ENCODE assay signal across 1 fruit fly cellular context in genomic region chrX:9486802-9487201, dm6.
TF ChIP-seq lines count a peak whose summit lies in the region.

No protein-coding gene starts in this region.

TF ChIP-seq in whole organism, embryonic, 481 proteins besides CTCF, POLR2A, EP300 and RAD21 (continued from another document and continues in another):
- TF ChIP-seq Atf3 (GFP tag; optimal IDR thresholded peaks at IDR 0.05; lab: Kevin White, UChicago) = peak; percentile 85
- peak; percentile 61 for TF ChIP-seq ap (GFP tag; IDR thresholded peaks at IDR 0.05; lab: Robert Waterston, UW)
- TF ChIP-seq trh (GFP tag; optimal IDR thresholded peaks at IDR 0.05; lab: Kevin White, UChicago) = peak; percentile 47
- peak; percentile 67 for TF ChIP-seq CG32772 (GFP tag; IDR thresholded peaks at IDR 0.05; lab: Robert Waterston, UW)
- TF ChIP-seq hbn (GFP tag; IDR thresholded peaks at IDR 0.05; lab: Robert Waterston, UW; ENCODE audit: partially characterized antibody) = no peak
- TF ChIP-seq lov (optimal IDR thresholded peaks at IDR 0.05; lab: Kevin White, UChicago) = no peak
- TF ChIP-seq lov (GFP tag; IDR thresholded peaks at IDR 0.05; lab: Robert Waterston, UW) = peak; percentile 85
- TF ChIP-seq Doc3 (GFP tag; IDR thresholded peaks at IDR 0.05; lab: Robert Waterston, UW; ENCODE audit: partially characterized antibody) = no peak
- TF ChIP-seq Sox100B (GFP tag; optimal IDR thresholded peaks at IDR 0.05; lab: Kevin White, UChicago) = peak; percentile 64
- TF ChIP-seq CG2129 (GFP tag; IDR thresholded peaks at IDR 0.05; lab: Robert Waterston, UW; ENCODE audit: partially characterized antibody) = no peak
- no peak for TF ChIP-seq nom (GFP tag; optimal IDR thresholded peaks at IDR 0.05; lab: Kevin White, UChicago)
- peak; percentile 17; the same call in 1 of the 2 replicates for TF ChIP-seq ro (GFP tag; IDR thresholded peaks at IDR 0.05; lab: Robert Waterston, UW)
- TF ChIP-seq Lhr (GFP tag; optimal IDR thresholded peaks at IDR 0.05; lab: Kevin White, UChicago) = peak; percentile 51
- peak; percentile 37; the same call in 1 of the 2 replicates for TF ChIP-seq CG3847 (GFP tag; IDR thresholded peaks at IDR 0.05; lab: Robert Waterston, UW)
- no peak for TF ChIP-seq CG10321 (GFP tag; IDR thresholded peaks at IDR 0.05; lab: Robert Waterston, UW)
- TF ChIP-seq MBD-R2 (GFP tag; IDR thresholded peaks at IDR 0.05; lab: Robert Waterston, UW) = no peak
- peak; percentile 84 for TF ChIP-seq unpg (GFP tag; optimal IDR thresholded peaks at IDR 0.05; lab: Kevin White, UChicago)
- TF ChIP-seq cas (GFP tag; IDR thresholded peaks at IDR 0.05; lab: Robert Waterston, UW) = peak; percentile 34; the same call in 1 of the 2 replicates
- TF ChIP-seq CG8359 (GFP tag; optimal IDR thresholded peaks at IDR 0.05; lab: Kevin White, UChicago; ENCODE audit: borderline replicate concordance) = peak; percentile 49
- TF ChIP-seq Optix (GFP tag; IDR thresholded peaks at IDR 0.05; lab: Robert Waterston, UW) = peak; percentile 78
- peak; percentile 76 for TF ChIP-seq tio (GFP tag; optimal IDR thresholded peaks at IDR 0.05; lab: Kevin White, UChicago)
- no peak for TF ChIP-seq mirr (GFP tag; optimal IDR thresholded peaks at IDR 0.05; lab: Kevin White, UChicago)
- TF ChIP-seq Max (GFP tag; optimal IDR thresholded peaks at IDR 0.05; lab: Kevin White, UChicago) = peak; percentile 51
- no peak for TF ChIP-seq CG6175 (GFP tag; IDR thresholded peaks at IDR 0.05; lab: Robert Waterston, UW)
- peak; percentile 75 for TF ChIP-seq CG8388 (GFP tag; optimal IDR thresholded peaks at IDR 0.05; lab: Kevin White, UChicago)
- peak; percentile 76 for TF ChIP-seq Ptx1 (GFP tag; IDR thresholded peaks at IDR 0.05; lab: Robert Waterston, UW)
- TF ChIP-seq Stat92E (GFP tag; optimal IDR thresholded peaks at IDR 0.05; lab: Kevin White, UChicago) = no peak
- TF ChIP-seq CG32532 (GFP tag; IDR thresholded peaks at IDR 0.05; lab: Robert Waterston, UW) = no peak
- TF ChIP-seq jumu (GFP tag; optimal IDR thresholded peaks at IDR 0.05; lab: Kevin White, UChicago) = peak; percentile 78
- peak; percentile 79 for TF ChIP-seq CG30431 (GFP tag; optimal IDR thresholded peaks at IDR 0.05; lab: Kevin White, UChicago)
- TF ChIP-seq CG10147 (GFP tag; optimal IDR thresholded peaks at IDR 0.05; lab: Kevin White, UChicago) = peak; percentile 3
- TF ChIP-seq Doc2 (GFP tag; IDR thresholded peaks at IDR 0.05; lab: Robert Waterston, UW) = no peak
- no peak for TF ChIP-seq Deaf1 (tag; optimal IDR thresholded peaks at IDR 0.05; lab: Kevin White, UChicago)
- peak; percentile 43 for TF ChIP-seq sima (GFP tag; optimal IDR thresholded peaks at IDR 0.05; lab: Kevin White, UChicago)
- TF ChIP-seq Ssrp (tag; optimal IDR thresholded peaks at IDR 0.05; lab: Kevin White, UChicago) = peak; percentile 76
- TF ChIP-seq Nf-YA (GFP tag; IDR thresholded peaks at IDR 0.05; lab: Robert Waterston, UW) = peak; percentile 71; the same call in 1 of the 2 replicates
- peak; percentile 66 for TF ChIP-seq PHDP (tag; optimal IDR thresholded peaks at IDR 0.05; lab: Kevin White, UChicago)
- TF ChIP-seq Spps (tag; optimal IDR thresholded peaks at IDR 0.05; lab: Kevin White, UChicago) = peak; percentile 68
- peak; percentile 61 for TF ChIP-seq CG33213 (GFP tag; optimal IDR thresholded peaks at IDR 0.05; lab: Kevin White, UChicago)
- TF ChIP-seq CG11695 (GFP tag; IDR thresholded peaks at IDR 0.05; lab: Robert Waterston, UW) = peak; percentile 61; the same call in 2 of the 3 replicates
- peak; percentile 81 for TF ChIP-seq ken (GFP tag; IDR thresholded peaks at IDR 0.05; lab: Robert Waterston, UW)
- TF ChIP-seq inv (GFP tag; IDR thresholded peaks at IDR 0.05; lab: Robert Waterston, UW; ENCODE audit: partially characterized antibody) = no peak
- peak; percentile 45 for TF ChIP-seq caup (GFP tag; optimal IDR thresholded peaks at IDR 0.05; lab: Kevin White, UChicago; ENCODE audit: severe bottlenecking)
- peak; percentile 28 for TF ChIP-seq ab (GFP tag; optimal IDR thresholded peaks at IDR 0.05; lab: Kevin White, UChicago)
- peak; percentile 91 for TF ChIP-seq dmrt11E (tag; optimal IDR thresholded peaks at IDR 0.05; lab: Kevin White, UChicago)
- TF ChIP-seq nerfin-1 (tag; optimal IDR thresholded peaks at IDR 0.05; lab: Kevin White, UChicago) = peak; percentile 75
- peak; percentile 73 for TF ChIP-seq CoRest (tag; optimal IDR thresholded peaks at IDR 0.05; lab: Kevin White, UChicago)
- TF ChIP-seq corto (GFP tag; optimal IDR thresholded peaks at IDR 0.05; lab: Kevin White, UChicago) = no peak
- peak; percentile 68 for TF ChIP-seq CG10209 (GFP tag; optimal IDR thresholded peaks at IDR 0.05; lab: Kevin White, UChicago)
- TF ChIP-seq CG30020 (tag; optimal IDR thresholded peaks at IDR 0.05; lab: Kevin White, UChicago) = no peak
- no peak for TF ChIP-seq B-H2 (GFP tag; optimal IDR thresholded peaks at IDR 0.05; lab: Kevin White, UChicago)
- TF ChIP-seq CG8281 (tag; optimal IDR thresholded peaks at IDR 0.05; lab: Kevin White, UChicago) = peak; percentile 15
- TF ChIP-seq CG15073 (GFP tag; optimal IDR thresholded peaks at IDR 0.05; lab: Kevin White, UChicago) = no peak
- TF ChIP-seq unc-4 (GFP tag; IDR thresholded peaks at IDR 0.05; lab: Robert Waterston, UW; ENCODE audit: partially characterized antibody) = no peak
- TF ChIP-seq CG1024 (GFP tag; IDR thresholded peaks at IDR 0.05; lab: Robert Waterston, UW) = peak; percentile 74
- peak; percentile 66 for TF ChIP-seq CG12942 (GFP tag; optimal IDR thresholded peaks at IDR 0.05; lab: Kevin White, UChicago)
- TF ChIP-seq CG11093 (GFP tag; IDR thresholded peaks at IDR 0.05; lab: Robert Waterston, UW) = peak; percentile 49; the same call in 1 of the 3 replicates
- peak; percentile 80 for TF ChIP-seq row (GFP tag; IDR thresholded peaks at IDR 0.05; lab: Robert Waterston, UW)
- TF ChIP-seq gcm (GFP tag; optimal IDR thresholded peaks at IDR 0.05; lab: Kevin White, UChicago) = peak; percentile 48
- TF ChIP-seq grn (GFP tag; optimal IDR thresholded peaks at IDR 0.05; lab: Kevin White, UChicago) = peak; percentile 29
- peak; percentile 39 for TF ChIP-seq CG17186 (GFP tag; optimal IDR thresholded peaks at IDR 0.05; lab: Kevin White, UChicago)
- TF ChIP-seq grau (tag; optimal IDR thresholded peaks at IDR 0.05; lab: Kevin White, UChicago) = peak; percentile 33
- peak; percentile 75 for TF ChIP-seq CG2678 (tag; optimal IDR thresholded peaks at IDR 0.05; lab: Kevin White, UChicago)
- no peak for TF ChIP-seq Poxn (GFP tag; IDR thresholded peaks at IDR 0.05; lab: Robert Waterston, UW)
- TF ChIP-seq CG2712 (tag; optimal IDR thresholded peaks at IDR 0.05; lab: Kevin White, UChicago) = peak; percentile 76
- TF ChIP-seq oc (tag; optimal IDR thresholded peaks at IDR 0.05; lab: Kevin White, UChicago) = peak; percentile 65
- TF ChIP-seq vfl (GFP tag; optimal IDR thresholded peaks at IDR 0.05; lab: Kevin White, UChicago) = no peak
- TF ChIP-seq sna (GFP tag; IDR thresholded peaks at IDR 0.05; lab: Robert Waterston, UW; ENCODE audit: partially characterized antibody) = no peak
- TF ChIP-seq maf-S (GFP tag; optimal IDR thresholded peaks at IDR 0.05; lab: Kevin White, UChicago) = peak; percentile 72
- TF ChIP-seq seq (GFP tag; IDR thresholded peaks at IDR 0.05; lab: Robert Waterston, UW) = peak; percentile 35; the same call in 1 of the 2 replicates
- peak; percentile 74 for TF ChIP-seq tgo (GFP tag; IDR thresholded peaks at IDR 0.05; lab: Robert Waterston, UW)
- TF ChIP-seq CG8924 (tag; optimal IDR thresholded peaks at IDR 0.05; lab: Kevin White, UChicago) = peak; percentile 52
- TF ChIP-seq sens-2 (GFP tag; IDR thresholded peaks at IDR 0.05; lab: Robert Waterston, UW) = peak; percentile 62; the same call in 1 of the 2 replicates
- no peak for TF ChIP-seq hth (optimal IDR thresholded peaks at IDR 0.05; lab: Kevin White, UChicago)
- TF ChIP-seq CG14050 (GFP tag; IDR thresholded peaks at IDR 0.05; lab: Robert Waterston, UW) = peak; percentile 27; the same call in 1 of the 3 replicates
- peak; percentile 51 for TF ChIP-seq CG7786 (GFP tag; optimal IDR thresholded peaks at IDR 0.05; lab: Kevin White, UChicago)
- TF ChIP-seq CG6654 (GFP tag; optimal IDR thresholded peaks at IDR 0.05; lab: Kevin White, UChicago) = peak; percentile 40
- TF ChIP-seq CG14014 (GFP tag; IDR thresholded peaks at IDR 0.05; lab: Robert Waterston, UW) = peak; percentile 48; the same call in 1 of the 2 replicates
- TF ChIP-seq slbo (GFP tag; IDR thresholded peaks at IDR 0.05; lab: Robert Waterston, UW) = peak; percentile 54
- TF ChIP-seq CG11398 (GFP tag; optimal IDR thresholded peaks at IDR 0.05; lab: Kevin White, UChicago) = peak; percentile 54
- TF ChIP-seq Nf-YC (tag; optimal IDR thresholded peaks at IDR 0.05; lab: Kevin White, UChicago) = no peak
- peak; percentile 30 for TF ChIP-seq crc (GFP tag; optimal IDR thresholded peaks at IDR 0.05; lab: Kevin White, UChicago)
- TF ChIP-seq CG10979 (tag; optimal IDR thresholded peaks at IDR 0.05; lab: Kevin White, UChicago) = peak; percentile 88
- no peak for TF ChIP-seq vnd (GFP tag; IDR thresholded peaks at IDR 0.05; lab: Robert Waterston, UW; ENCODE audit: partially characterized antibody)
- TF ChIP-seq dm (GFP tag; optimal IDR thresholded peaks at IDR 0.05; lab: Kevin White, UChicago) = peak; percentile 37
- TF ChIP-seq CG4854 (GFP tag; optimal IDR thresholded peaks at IDR 0.05; lab: Kevin White, UChicago) = no peak
- peak; percentile 61 for TF ChIP-seq CG1647 (GFP tag; optimal IDR thresholded peaks at IDR 0.05; lab: Kevin White, UChicago)
- TF ChIP-seq CG13894 (tag; optimal IDR thresholded peaks at IDR 0.05; lab: Kevin White, UChicago) = no peak
- no peak for TF ChIP-seq exex (tag; optimal IDR thresholded peaks at IDR 0.05; lab: Kevin White, UChicago)
- peak; percentile 35 for TF ChIP-seq tap (tag; optimal IDR thresholded peaks at IDR 0.05; lab: Kevin White, UChicago)
- TF ChIP-seq CG14710 (tag; optimal IDR thresholded peaks at IDR 0.05; lab: Kevin White, UChicago) = peak; percentile 81
- peak; percentile 73 for TF ChIP-seq ind (GFP tag; optimal IDR thresholded peaks at IDR 0.05; lab: Kevin White, UChicago)
- TF ChIP-seq wor (GFP tag; IDR thresholded peaks at IDR 0.05; lab: Robert Waterston, UW) = peak; percentile 68; the same call in 1 of the 2 replicates
- TF ChIP-seq otp (GFP tag; IDR thresholded peaks at IDR 0.05; lab: Robert Waterston, UW) = peak; percentile 74; the same call in 2 of the 3 replicates
- no peak for TF ChIP-seq fru (optimal IDR thresholded peaks at IDR 0.05; lab: Kevin White, UChicago)
- peak; percentile 47 for TF ChIP-seq Myb (GFP tag; optimal IDR thresholded peaks at IDR 0.05; lab: Kevin White, UChicago)
- peak; percentile 37 for TF ChIP-seq CG10431 (GFP tag; optimal IDR thresholded peaks at IDR 0.05; lab: Kevin White, UChicago)
- peak; percentile 72 for TF ChIP-seq CG8765 (GFP tag; IDR thresholded peaks at IDR 0.05; lab: Robert Waterston, UW)
- no peak for TF ChIP-seq CG34224 (GFP tag; IDR thresholded peaks at IDR 0.05; lab: Robert Waterston, UW; ENCODE audit: partially characterized antibody)
- TF ChIP-seq CG17568 (GFP tag; optimal IDR thresholded peaks at IDR 0.05; lab: Kevin White, UChicago) = peak; percentile 41
- peak; percentile 49 for TF ChIP-seq CG4707 (GFP tag; optimal IDR thresholded peaks at IDR 0.05; lab: Kevin White, UChicago)
- TF ChIP-seq tll (GFP tag; optimal IDR thresholded peaks at IDR 0.05; lab: Kevin White, UChicago) = no peak
- TF ChIP-seq CG4328 (GFP tag; optimal IDR thresholded peaks at IDR 0.05; lab: Kevin White, UChicago) = no peak
- TF ChIP-seq CG1832 (GFP tag; optimal IDR thresholded peaks at IDR 0.05; lab: Kevin White, UChicago) = no peak
- peak; percentile 57; the same call in 1 of the 2 replicates for TF ChIP-seq danr (GFP tag; IDR thresholded peaks at IDR 0.05; lab: Robert Waterston, UW)
- no peak for TF ChIP-seq Dbx (GFP tag; IDR thresholded peaks at IDR 0.05; lab: Robert Waterston, UW)
- TF ChIP-seq lola (GFP tag; optimal IDR thresholded peaks at IDR 0.05; lab: Kevin White, UChicago) = peak in 1 of 3 experiments; percentile 85
- TF ChIP-seq Lim3 (GFP tag; IDR thresholded peaks at IDR 0.05; lab: Robert Waterston, UW) = no peak
- peak in 1 of 2 experiments; percentile 87 for TF ChIP-seq bsh (GFP tag; optimal IDR thresholded peaks at IDR 0.05; lab: Kevin White, UChicago)
- TF ChIP-seq CG16779 (GFP tag; IDR thresholded peaks at IDR 0.05; lab: Robert Waterston, UW) = no peak
- TF ChIP-seq CG7928 (GFP tag; optimal IDR thresholded peaks at IDR 0.05; lab: Kevin White, UChicago) = no peak
- peak; percentile 79 for TF ChIP-seq CG10267 (tag; optimal IDR thresholded peaks at IDR 0.05; lab: Kevin White, UChicago)
- TF ChIP-seq Ada2b (GFP tag; IDR thresholded peaks at IDR 0.05; lab: Robert Waterston, UW) = peak; percentile 64
- TF ChIP-seq MESR4 (GFP tag; optimal IDR thresholded peaks at IDR 0.05; lab: Kevin White, UChicago) = no peak
- peak; percentile 60 for TF ChIP-seq Elba2 (GFP tag; optimal IDR thresholded peaks at IDR 0.05; lab: Kevin White, UChicago)
- TF ChIP-seq CG5245 (GFP tag; optimal IDR thresholded peaks at IDR 0.05; lab: Kevin White, UChicago) = peak; percentile 75
- TF ChIP-seq repo (GFP tag; optimal IDR thresholded peaks at IDR 0.05; lab: Kevin White, UChicago) = peak; percentile 51
- peak; percentile 79 for TF ChIP-seq onecut (GFP tag; IDR thresholded peaks at IDR 0.05; lab: Robert Waterston, UW)
- TF ChIP-seq CG3163 (GFP tag; optimal IDR thresholded peaks at IDR 0.05; lab: Kevin White, UChicago) = peak; percentile 41
- TF ChIP-seq CG10274 (GFP tag; optimal IDR thresholded peaks at IDR 0.05; lab: Kevin White, UChicago) = peak; percentile 53
- TF ChIP-seq Rx (GFP tag; IDR thresholded peaks at IDR 0.05; lab: Robert Waterston, UW) = peak; percentile 63
- TF ChIP-seq sens (GFP tag; lab: Kevin White, UChicago) = peak; percentile 98
- peak; percentile 65 for TF ChIP-seq CG3407 (GFP tag; optimal IDR thresholded peaks at IDR 0.05; lab: Kevin White, UChicago)
- peak; percentile 71 for TF ChIP-seq lilli (GFP tag; optimal IDR thresholded peaks at IDR 0.05; lab: Kevin White, UChicago)
- TF ChIP-seq CG9797 (GFP tag; optimal IDR thresholded peaks at IDR 0.05; lab: Kevin White, UChicago) = no peak
- peak; percentile 50 for TF ChIP-seq CG9437 (GFP tag; optimal IDR thresholded peaks at IDR 0.05; lab: Kevin White, UChicago)
- TF ChIP-seq zen2 (GFP tag; IDR thresholded peaks at IDR 0.05; lab: Robert Waterston, UW; ENCODE audit: partially characterized antibody) = no peak
- no peak for TF ChIP-seq CkIIα-i1 (GFP tag; IDR thresholded peaks at IDR 0.05; lab: Robert Waterston, UW)
- peak; percentile 44; the same call in 1 of the 2 replicates for TF ChIP-seq ranshi (GFP tag; IDR thresholded peaks at IDR 0.05; lab: Robert Waterston, UW)
- peak; percentile 69 for TF ChIP-seq NC2β (GFP tag; optimal IDR thresholded peaks at IDR 0.05; lab: Kevin White, UChicago)
